Fruit fly (Drosophila melanogaster) whole organism, prepupa: ENCODE data around the gene CG12594.
A peak's percentile ranks its signal among the peaks of the same experiment; 100 is the strongest.

Experiments used
- CG10631 ChIP-seq: fragments of 200-800 bp; sonication (Bioruptor generic); optimal IDR thresholded peaks from 2 replicates; lab custom pipeline; 2016; ENCODE audit warnings: missing biosample characterization, missing genetic modification characterization
- CG10669 ChIP-seq: fragments of 200-800 bp; sonication (Bioruptor generic); optimal IDR thresholded peaks from 3 replicates; lab custom pipeline; 2018; ENCODE audit warnings: missing biosample characterization, mild to moderate bottlenecking, missing genetic modification characterization, moderate library complexity
- CG11762 ChIP-seq: fragments of 200-800 bp; sonication (Bioruptor generic); optimal IDR thresholded peaks from 3 replicates; lab custom pipeline; 2016; ENCODE audit warnings: missing biosample characterization, missing genetic modification characterization; ENCODE audit not compliant: insufficient read depth
- CG11902 ChIP-seq: fragments of 200-800 bp; sonication (Bioruptor generic); optimal IDR thresholded peaks from 3 replicates; lab custom pipeline; 2016; ENCODE audit warnings: missing biosample characterization, missing genetic modification characterization
- CG1621 ChIP-seq: fragments of 200-800 bp; sonication (Bioruptor generic); optimal IDR thresholded peaks from 3 replicates; lab custom pipeline; 2018; ENCODE audit warnings: missing biosample characterization, mild to moderate bottlenecking, missing genetic modification characterization
- CG3032 ChIP-seq: fragments of 200-800 bp; optimal IDR thresholded peaks from 2 replicates; lab custom pipeline; 2019; ENCODE audit warnings: missing biosample characterization, mild to moderate bottlenecking, missing genetic modification characterization, moderate library complexity
- CG6276 ChIP-seq: fragments of 200-800 bp; sonication (Bioruptor generic); optimal IDR thresholded peaks from 2 replicates; lab custom pipeline; 2017; ENCODE audit warnings: missing biosample characterization, mild to moderate bottlenecking, missing genetic modification characterization
- CG6792 ChIP-seq: fragments of 200-800 bp; sonication (Bioruptor generic); optimal IDR thresholded peaks from 3 replicates; lab custom pipeline; 2016; ENCODE audit warnings: missing biosample characterization, missing genetic modification characterization
- CG6854 ChIP-seq: fragments of 200-800 bp; sonication (Bioruptor generic); optimal IDR thresholded peaks from 2 replicates; lab custom pipeline; 2017; ENCODE audit warnings: missing biosample characterization, mild to moderate bottlenecking, missing genetic modification characterization
- CG9139 ChIP-seq: fragments of 200-800 bp; sonication (Bioruptor generic); optimal IDR thresholded peaks from 3 replicates; lab custom pipeline; 2017; ENCODE audit warnings: missing biosample characterization, mild to moderate bottlenecking, missing genetic modification characterization
- Eip75B ChIP-seq: fragments of 200-800 bp; sonication (Bioruptor generic); optimal IDR thresholded peaks from 3 replicates; lab custom pipeline; 2016; ENCODE audit warnings: missing biosample characterization, missing genetic modification characterization
- Eip78C ChIP-seq: fragments of 200-800 bp; sonication (Bioruptor generic); peaks from one replicate; lab custom pipeline; 2016; ENCODE audit warnings: missing biosample characterization, missing genetic modification characterization
- Eip93F ChIP-seq: fragments of 200-800 bp; sonication (Bioruptor generic); optimal IDR thresholded peaks from 2 replicates; lab custom pipeline; 2016; ENCODE audit warnings: missing biosample characterization, mild to moderate bottlenecking, missing genetic modification characterization
- Ets21C ChIP-seq: fragments of 200-800 bp; sonication (Bioruptor generic); optimal IDR thresholded peaks from 3 replicates; lab custom pipeline; 2016; ENCODE audit warnings: missing biosample characterization, missing genetic modification characterization
- Hr39 ChIP-seq: fragments of 200-800 bp; sonication (Bioruptor generic); optimal IDR thresholded peaks from 2 replicates; lab custom pipeline; 2016; ENCODE audit warnings: missing biosample characterization, missing genetic modification characterization
- Hr4 ChIP-seq: fragments of 200-800 bp; sonication (Bioruptor generic); optimal IDR thresholded peaks from 3 replicates; lab custom pipeline; 2016; ENCODE audit warnings: missing biosample characterization, missing genetic modification characterization
- Lpt ChIP-seq: fragments of 200-800 bp; sonication (Bioruptor generic); optimal IDR thresholded peaks from 3 replicates; lab custom pipeline; 2016; ENCODE audit warnings: missing biosample characterization, missing genetic modification characterization
- Smox ChIP-seq: fragments of 200-800 bp; sonication (Bioruptor generic); optimal IDR thresholded peaks from 3 replicates; lab custom pipeline; 2016; ENCODE audit warnings: missing biosample characterization, missing genetic modification characterization
- Sox102F ChIP-seq: fragments of 200-800 bp; sonication (Bioruptor generic); optimal IDR thresholded peaks from 2 replicates; lab custom pipeline; 2016; ENCODE audit warnings: missing biosample characterization, mild to moderate bottlenecking, missing genetic modification characterization
- Sox14 ChIP-seq: fragments of 200-800 bp; sonication (Bioruptor generic); optimal IDR thresholded peaks from 3 replicates; lab custom pipeline; 2016; ENCODE audit warnings: missing biosample characterization, missing genetic modification characterization
- achi ChIP-seq: fragments of 200-800 bp; sonication (Bioruptor generic); optimal IDR thresholded peaks from 3 replicates; lab custom pipeline; 2016; ENCODE audit warnings: missing biosample characterization, missing genetic modification characterization
- acj6 ChIP-seq: fragments of 200-800 bp; sonication (Bioruptor generic); optimal IDR thresholded peaks from 3 replicates; lab custom pipeline; 2016; ENCODE audit warnings: missing biosample characterization, missing genetic modification characterization
- dac ChIP-seq: fragments of 200-800 bp; sonication (Bioruptor generic); optimal IDR thresholded peaks from 2 replicates; lab custom pipeline; 2017; ENCODE audit warnings: missing biosample characterization, mild to moderate bottlenecking, missing genetic modification characterization
- dsx ChIP-seq: fragments of 200-800 bp; optimal IDR thresholded peaks from 3 replicates; lab custom pipeline; 2019; ENCODE audit warnings: missing biosample characterization, mild to moderate bottlenecking, missing genetic modification characterization, moderate library complexity; ENCODE audit not compliant: poor library complexity, severe bottlenecking
- eg ChIP-seq: fragments of 200-800 bp; sonication (Bioruptor generic); IDR thresholded peaks from 3 replicates; pipeline ENCODE4 v1.3.6; 2022; ENCODE audit warnings: missing biosample characterization, missing genetic modification characterization
- esn ChIP-seq: fragments of 200-800 bp; sonication (Bioruptor generic); optimal IDR thresholded peaks from 2 replicates; lab custom pipeline; 2016; ENCODE audit warnings: missing biosample characterization, mild to moderate bottlenecking, missing genetic modification characterization, moderate library complexity
- fd59A ChIP-seq: fragments of 200-800 bp; sonication (Bioruptor generic); optimal IDR thresholded peaks from 2 replicates; lab custom pipeline; 2017; ENCODE audit warnings: missing biosample characterization, mild to moderate bottlenecking, missing genetic modification characterization, missing genetic modification reagents
- fkh ChIP-seq: fragments of 200-800 bp; sonication (Bioruptor generic); optimal IDR thresholded peaks from 3 replicates; lab custom pipeline; 2017; ENCODE audit warnings: missing biosample characterization, mild to moderate bottlenecking, missing genetic modification characterization, moderate library complexity
- lz ChIP-seq: fragments of 200-800 bp; sonication (Bioruptor generic); optimal IDR thresholded peaks from 3 replicates; lab custom pipeline; 2016; ENCODE audit warnings: missing biosample characterization, missing genetic modification characterization
- salr ChIP-seq, 2 experiments: fragments of 200-800 bp; sonication (Bioruptor generic); optimal IDR thresholded peaks; 3 replicates each; lab custom pipeline; 2016 to 2018; ENCODE audit warnings: missing biosample characterization in 2 of 2, missing genetic modification characterization in 2 of 2, mild to moderate bottlenecking in 1 of 2
- spab ChIP-seq: fragments of 200-800 bp; sonication (Bioruptor generic); optimal IDR thresholded peaks from 2 replicates; lab custom pipeline; 2017; ENCODE audit warnings: missing biosample characterization, mild to moderate bottlenecking, missing genetic modification characterization, missing genetic modification reagents
- ss ChIP-seq, 2 experiments: fragments of 200-800 bp; sonication (Bioruptor generic); optimal IDR thresholded peaks; 2 replicates in 1 of 2; 3 replicates in 1 of 2; lab custom pipeline; 2017 to 2018; ENCODE audit warnings: mild to moderate bottlenecking in 2 of 2, missing biosample characterization in 2 of 2, missing genetic modification characterization in 2 of 2, moderate library complexity in 1 of 2
- svp ChIP-seq: fragments of 200-800 bp; sonication (Bioruptor generic); peaks from one replicate; lab custom pipeline; 2016; ENCODE audit warnings: missing biosample characterization, missing genetic modification characterization
- topi ChIP-seq: fragments of 200-800 bp; sonication (Bioruptor generic); optimal IDR thresholded peaks from 3 replicates; lab custom pipeline; 2016; ENCODE audit warnings: missing biosample characterization, missing genetic modification characterization
- vri ChIP-seq: fragments of 200-800 bp; sonication (Bioruptor generic); optimal IDR thresholded peaks from 3 replicates; lab custom pipeline; 2016; ENCODE audit warnings: missing biosample characterization, mild to moderate bottlenecking, missing genetic modification characterization

CG12594 gene

dm6 chr3R:11678016-11678415 is 43.5 kb upstream of the CG12594 start, which contains the start of gene CG18476 (continued):
- TF ChIP-seq Smox (GFP tag; lab: Kevin White, UChicago) (peak; percentile 91), Lpt (peak; percentile 89), achi (GFP tag; lab: Kevin White, UChicago) (peak; percentile 88), CG1621 (tag; lab: Kevin White, UChicago) (peak; percentile 86), Eip78C (GFP tag; lab: Kevin White, UChicago) (peak; percentile 99), Eip75B (GFP tag; lab: Kevin White, UChicago) (no peak), CG10669 (peak; percentile 93), CG3032 (peak; percentile 97), Hr4 (GFP tag; lab: Kevin White, UChicago) (peak; percentile 92), CG11902 (GFP tag; lab: Kevin White, UChicago) (peak; percentile 86), esn (GFP tag; lab: Kevin White, UChicago) (peak; percentile 93), ss (GFP tag; optimal IDR thresholded peaks at IDR 0.05; lab: Kevin White, UChicago) (peak in 1 of 2 experiments; percentile 90), CG6854 (peak; percentile 27), lz (peak; percentile 91), CG6792 (peak; percentile 88), Eip93F (peak; percentile 3), acj6 (GFP tag; lab: Kevin White, UChicago) (peak; percentile 89), fd59A (GFP tag; lab: Kevin White, UChicago) (peak; percentile 82), topi (GFP tag; lab: Kevin White, UChicago) (peak; percentile 90), CG10631 (GFP tag; lab: Kevin White, UChicago) (peak; percentile 92), Sox14 (GFP tag; lab: Kevin White, UChicago) (peak; percentile 92), CG11762 (peak; percentile 87), dac (GFP tag; lab: Kevin White, UChicago) (peak; percentile 72), dsx (GFP tag; lab: Kevin White, UChicago) (peak; percentile 94), Sox102F (no peak)

dm6 chr3R:11679513-11679912 is 42.0 kb upstream of the CG12594 start, which contains the start of the genes Taf12 and Ho:
Taf12 (minus strand) TSS chr3R:11679690.
Ho (plus strand) TSS chr3R:11679743.
- TF ChIP-seq CG10669 = no peak
- peak; percentile 37 for TF ChIP-seq vri
- peak; percentile 54 for TF ChIP-seq fkh (GFP tag; lab: Kevin White, UChicago)
- no peak for TF ChIP-seq CG6276 (GFP tag; lab: Kevin White, UChicago)
- no peak for TF ChIP-seq CG6792
- TF ChIP-seq esn (GFP tag; lab: Kevin White, UChicago) = peak; percentile 21
- TF ChIP-seq svp (GFP tag; lab: Kevin White, UChicago) = peak; percentile 70
- peak; percentile 98 for TF ChIP-seq Sox14 (GFP tag; lab: Kevin White, UChicago)
- TF ChIP-seq Eip78C (GFP tag; lab: Kevin White, UChicago) = peak; percentile 74
- no peak for TF ChIP-seq CG10631 (GFP tag; lab: Kevin White, UChicago)
- no peak for TF ChIP-seq salr (GFP tag; optimal IDR thresholded peaks at IDR 0.05; lab: Kevin White, UChicago)
- TF ChIP-seq Sox102F = no peak

dm6 chr3R:11683675-11684074 is 37.9 kb upstream of the CG12594 start:
- TF ChIP-seq Hr39 (no peak), eg (GFP tag; lab: Robert Waterston, UW) (no peak), vri (peak; percentile 35), Sox102F (no peak)

- TF ChIP-seq CG9139 (no peak), Ets21C (GFP tag; lab: Kevin White, UChicago) (no peak), Hr39 (no peak)
- TF ChIP-seq, all 60 proteins: peak for 0
Measured at dm6 chr3R:11684316-11684715, 37.2 kb upstream of the CG12594 start, which contains the start of gene CG6830. CG6830 (minus strand) TSS chr3R:11684342.

dm6 chr3R:11688055-11688454 is 33.5 kb upstream of the CG12594 start, which contains the start of gene CG6834:
CG6834 (minus strand) TSS chr3R:11688133.
- TF ChIP-seq fkh (GFP tag; lab: Kevin White, UChicago) (peak; percentile 49), spab (GFP tag; lab: Kevin White, UChicago) (no peak), vri (peak; percentile 64), svp (GFP tag; lab: Kevin White, UChicago) (peak; percentile 71)
